Worm (Caenorhabditis elegans) whole organism, L1 larva: ENCODE results near the gene F54H5.2.

ENCODE experiments used
- C04F5.9 ChIP-seq: sonication (generic microtip); optimal IDR thresholded peaks from 2 replicates; lab custom pipeline; 2016; ENCODE audit warnings: missing genetic modification characterization, missing compliant biosample characterization
- F16B12.6 ChIP-seq: fragments of 150-350 bp; optimal IDR thresholded peaks from 2 replicates; lab custom pipeline; 2014; ENCODE audit warnings: missing biosample characterization, missing genetic modification characterization
- ceh-90 ChIP-seq: sonication (generic microtip); optimal IDR thresholded peaks from 2 replicates; lab custom pipeline; 2016; ENCODE audit warnings: missing genetic modification characterization, missing compliant biosample characterization
- dsc-1 ChIP-seq: sonication (generic microtip); optimal IDR thresholded peaks from 2 replicates; lab custom pipeline; 2016; ENCODE audit warnings: mild to moderate bottlenecking, missing genetic modification characterization, missing compliant biosample characterization
- efl-1 ChIP-seq, 4 experiments: fragments of 150-350 bp; optimal IDR thresholded peaks in 3 of 4; peaks in 1 of 4; 1 replicate in 1 of 4; 2 replicates in 3 of 4; lab custom pipeline; 2014; ENCODE audit warnings: missing biosample characterization in 2 of 4, missing genetic modification characterization in 2 of 4, missing genetic modification reagents in 2 of 4
- egl-13 ChIP-seq: sonication (generic microtip); optimal IDR thresholded peaks from 2 replicates; lab custom pipeline; 2016; ENCODE audit warnings: missing genotype, missing genetic modification reagents, missing genetic modification characterization, missing compliant biosample characterization
- elt-2 ChIP-seq: sonication (generic microtip); optimal IDR thresholded peaks from 2 replicates; lab custom pipeline; 2016; ENCODE audit warnings: missing genetic modification characterization, mild to moderate bottlenecking, inconsistent platforms, missing compliant biosample characterization, missing genetic modification reagents
- elt-3 ChIP-seq, 6 experiments: fragments of 150-350 bp in 1 of 6; sonication (generic microtip); optimal IDR thresholded peaks; 2 replicates each; lab custom pipeline; 2017 to 2018; ENCODE audit warnings: missing biosample characterization in 6 of 6, missing genetic modification characterization in 6 of 6, inconsistent platforms in 1 of 6
- ets-5 ChIP-seq: fragments of 200-800 bp; sonication (Bioruptor generic); IDR thresholded peaks from 2 replicates; pipeline ENCODE4 v1.3.6; 2022; ENCODE audit warnings: missing genetic modification characterization, missing compliant biosample characterization
- fkh-8 ChIP-seq: sonication (generic microtip); optimal IDR thresholded peaks from 2 replicates; lab custom pipeline; 2016; ENCODE audit warnings: mild to moderate bottlenecking, missing genetic modification characterization, missing compliant biosample characterization
- fos-1 ChIP-seq: fragments of 150-350 bp; optimal IDR thresholded peaks from 2 replicates; lab custom pipeline; 2014; ENCODE audit warnings: missing biosample characterization, missing genetic modification characterization
- grh-1 ChIP-seq: fragments of 200-800 bp; sonication (Bioruptor generic); IDR thresholded peaks from 2 replicates; pipeline ENCODE4 v1.3.6; 2022; ENCODE audit warnings: missing genetic modification reagents, missing genetic modification characterization, missing compliant biosample characterization
- hlh-4 ChIP-seq: sonication (generic microtip); optimal IDR thresholded peaks from 2 replicates; lab custom pipeline; 2016; ENCODE audit warnings: mild to moderate bottlenecking, missing genetic modification characterization, missing compliant biosample characterization
- irx-1 ChIP-seq: sonication (generic microtip); optimal IDR thresholded peaks from 2 replicates; lab custom pipeline; 2016; ENCODE audit warnings: missing genetic modification characterization, missing compliant biosample characterization
- isw-1 ChIP-seq: fragments of 200-800 bp; sonication (Bioruptor generic); IDR thresholded peaks from 2 replicates; pipeline ENCODE4 v1.3.6; 2022; ENCODE audit warnings: missing genetic modification characterization, missing compliant biosample characterization
- jun-1 ChIP-seq: fragments of 150-350 bp; optimal IDR thresholded peaks from 2 replicates; lab custom pipeline; 2014; ENCODE audit warnings: missing biosample characterization, missing genetic modification reagents, missing genetic modification characterization
- lin-13 ChIP-seq: fragments of 150-350 bp; optimal IDR thresholded peaks from 2 replicates; lab custom pipeline; 2014; ENCODE audit warnings: missing biosample characterization, missing genetic modification reagents, missing genetic modification characterization
- lin-14 ChIP-seq: fragments of 200-800 bp; sonication (Bioruptor generic); optimal IDR thresholded peaks from 2 replicates; lab custom pipeline; 2018; ENCODE audit warnings: mild to moderate bottlenecking, missing genetic modification characterization, moderate library complexity, missing compliant biosample characterization
- lir-3 ChIP-seq: sonication (generic microtip); optimal IDR thresholded peaks from 2 replicates; lab custom pipeline; 2016; ENCODE audit warnings: mild to moderate bottlenecking, missing genetic modification characterization, moderate library complexity, missing compliant biosample characterization; ENCODE audit not compliant: poor library complexity
- lsy-2 ChIP-seq, 2 experiments: fragments of 150-350 bp; optimal IDR thresholded peaks; 2 replicates each; lab custom pipeline; 2014; ENCODE audit warnings: missing biosample characterization in 2 of 2, missing genetic modification characterization in 2 of 2
- mab-9 ChIP-seq: fragments of 200-800 bp; sonication (Bioruptor generic); IDR thresholded peaks from 2 replicates; pipeline ENCODE4 v1.3.6; 2022; ENCODE audit warnings: missing genetic modification reagents, missing genetic modification characterization, missing compliant biosample characterization
- mef-2 ChIP-seq: fragments of 150-350 bp; optimal IDR thresholded peaks from 2 replicates; lab custom pipeline; 2014; ENCODE audit warnings: missing biosample characterization, missing genetic modification characterization
- mep-1 ChIP-seq: fragments of 150-350 bp; optimal IDR thresholded peaks from 2 replicates; lab custom pipeline; 2014; ENCODE audit warnings: missing biosample characterization, missing genetic modification characterization
- nhr-11 ChIP-seq: fragments of 150-350 bp; optimal IDR thresholded peaks from 2 replicates; lab custom pipeline; 2014; ENCODE audit warnings: missing biosample characterization, missing genetic modification characterization
- nhr-12 ChIP-seq: sonication (generic microtip); optimal IDR thresholded peaks from 2 replicates; lab custom pipeline; 2017; ENCODE audit warnings: missing biosample characterization, missing genetic modification characterization
- nhr-19 ChIP-seq: fragments of 200-800 bp; sonication (Bioruptor generic); conservative IDR thresholded peaks from 2 replicates; pipeline ENCODE4 v1.3.6; 2022; ENCODE audit warnings: missing genetic modification characterization, missing compliant biosample characterization
- nhr-237 ChIP-seq: fragments of 150-350 bp; optimal IDR thresholded peaks from 2 replicates; lab custom pipeline; 2014; ENCODE audit warnings: missing biosample characterization, missing genetic modification characterization
- nhr-28 ChIP-seq: fragments of 150-350 bp; optimal IDR thresholded peaks from 2 replicates; lab custom pipeline; 2014; ENCODE audit warnings: missing biosample characterization, missing genetic modification characterization
- nhr-71 ChIP-seq: sonication (generic microtip); optimal IDR thresholded peaks from 2 replicates; lab custom pipeline; 2016; ENCODE audit warnings: mild to moderate bottlenecking, missing genetic modification characterization, moderate library complexity, missing compliant biosample characterization
- nhr-77 ChIP-seq: fragments of 150-350 bp; optimal IDR thresholded peaks from 2 replicates; lab custom pipeline; 2014; ENCODE audit warnings: missing biosample characterization, missing genetic modification characterization
- nhr-84 ChIP-seq: sonication (generic microtip); optimal IDR thresholded peaks from 2 replicates; lab custom pipeline; 2017; ENCODE audit warnings: missing biosample characterization, missing genetic modification characterization
- nhr-85 ChIP-seq: sonication (generic microtip); peaks from one replicate; lab custom pipeline; 2016; ENCODE audit warnings: missing genetic modification characterization, inconsistent platforms, missing compliant biosample characterization
- pax-3 ChIP-seq: fragments of 200-800 bp; sonication (Bioruptor generic); optimal IDR thresholded peaks from 2 replicates; lab custom pipeline; 2018; ENCODE audit warnings: mild to moderate bottlenecking, missing genetic modification characterization, moderate library complexity, missing compliant biosample characterization
- pqm-1 ChIP-seq: sonication (generic microtip); optimal IDR thresholded peaks from 3 replicates; lab custom pipeline; 2017; ENCODE audit warnings: missing biosample characterization, missing genetic modification characterization
- rnt-1 ChIP-seq: sonication (generic microtip); optimal IDR thresholded peaks from 2 replicates; lab custom pipeline; 2016; ENCODE audit warnings: mild to moderate bottlenecking, missing genetic modification characterization, moderate library complexity, missing compliant biosample characterization
- skn-1 ChIP-seq: fragments of 150-350 bp; optimal IDR thresholded peaks from 2 replicates; lab custom pipeline; 2014; ENCODE audit warnings: missing biosample characterization, missing genetic modification characterization
- snpc-4 ChIP-seq: fragments of 150-350 bp; optimal IDR thresholded peaks from 2 replicates; lab custom pipeline; 2014; ENCODE audit warnings: missing biosample characterization, missing genetic modification characterization
- sox-4 ChIP-seq: sonication (generic microtip); optimal IDR thresholded peaks from 2 replicates; lab custom pipeline; 2016; ENCODE audit warnings: missing genetic modification characterization, missing compliant biosample characterization
- sptf-1 ChIP-seq: fragments of 150-350 bp; optimal IDR thresholded peaks from 2 replicates; lab custom pipeline; 2014; ENCODE audit warnings: missing biosample characterization, missing genetic modification characterization
- tbx-2 ChIP-seq: sonication (generic microtip); optimal IDR thresholded peaks from 2 replicates; lab custom pipeline; 2016; ENCODE audit warnings: missing genetic modification characterization, missing compliant biosample characterization
- unc-30 ChIP-seq: sonication (generic microtip); optimal IDR thresholded peaks from 2 replicates; lab custom pipeline; 2017; ENCODE audit warnings: missing biosample characterization, missing genetic modification characterization
- unc-62 ChIP-seq: fragments of 150-350 bp; optimal IDR thresholded peaks from 2 replicates; lab custom pipeline; 2014; ENCODE audit warnings: missing biosample characterization, missing genetic modification reagents, missing genetic modification characterization
- unc-86 ChIP-seq: sonication (generic microtip); optimal IDR thresholded peaks from 2 replicates; lab custom pipeline; 2016; ENCODE audit warnings: missing genetic modification characterization, missing compliant biosample characterization
- unc-98 ChIP-seq: fragments of 200-800 bp; sonication (Bioruptor generic); IDR thresholded peaks from 2 replicates; pipeline ENCODE4 v1.3.6; 2022; ENCODE audit warnings: missing genetic modification characterization, missing compliant biosample characterization
- vab-15 ChIP-seq: sonication (generic microtip); optimal IDR thresholded peaks from 2 replicates; lab custom pipeline; 2017; ENCODE audit warnings: missing genotype, mild to moderate bottlenecking, missing genetic modification characterization, missing compliant biosample characterization
- zag-1 ChIP-seq: fragments of 150-350 bp; optimal IDR thresholded peaks from 2 replicates; lab custom pipeline; 2014; ENCODE audit warnings: missing biosample characterization, missing genetic modification characterization
- ztf-11 ChIP-seq, 2 experiments: sonication (generic microtip); optimal IDR thresholded peaks; 2 replicates each; lab custom pipeline; 2016 to 2017; ENCODE audit warnings: missing genetic modification characterization in 2 of 2, missing biosample characterization in 1 of 2, missing compliant biosample characterization in 1 of 2
- ztf-4 ChIP-seq: fragments of 150-350 bp; optimal IDR thresholded peaks from 2 replicates; lab custom pipeline; 2014; ENCODE audit warnings: missing biosample characterization, missing genetic modification characterization

F54H5.2 gene

ce11 chrII:6600973-6601372, 26.3 kb upstream of the F54H5.2 start, which contains the start of gene vps-33.2 (continued):
- TF ChIP-seq snpc-4 (tag; lab: Kevin White, UChicago) (no peak), skn-1 (tag; lab: Kevin White, UChicago) (no peak), nhr-77 (no peak), lir-3 (tag; lab: Kevin White, UChicago) (no peak), mef-2 (no peak), nhr-11 (tag; lab: Kevin White, UChicago) (no peak), ztf-11 (tag; optimal IDR thresholded peaks at IDR 0.05; lab: Kevin White, UChicago) (no peak), lsy-2 (tag; optimal IDR thresholded peaks at IDR 0.05; lab: Kevin White, UChicago) (peak; percentile 55 to 61), unc-62 (GFP tag; lab: Kevin White, UChicago) (no peak), egl-13 (no peak), pqm-1 (tag; lab: Kevin White, UChicago) (no peak), irx-1 (tag; lab: Kevin White, UChicago) (peak; percentile 8), F16B12.6 (tag; lab: Kevin White, UChicago) (peak; percentile 95), nhr-237 (tag; lab: Kevin White, UChicago) (no peak), nhr-28 (tag; lab: Kevin White, UChicago) (no peak), ceh-90 (tag; lab: Kevin White, UChicago) (no peak), nhr-85 (tag; lab: Kevin White, UChicago) (peak; percentile 57), sox-4 (tag; lab: Kevin White, UChicago) (no peak), nhr-84 (tag; lab: Kevin White, UChicago) (no peak), C04F5.9 (tag; lab: Kevin White, UChicago) (peak; percentile 13), fkh-8 (no peak), nhr-71 (tag; lab: Kevin White, UChicago) (peak; percentile 68), lin-14 (peak; percentile 35), elt-2 (no peak), hlh-4 (tag; lab: Kevin White, UChicago) (no peak), nhr-12 (no peak), unc-86 (tag; lab: Kevin White, UChicago) (peak; percentile 40), lin-13 (GFP tag; lab: Kevin White, UChicago) (no peak), vab-15 (no peak), unc-98 (GFP tag; lab: Robert Waterston, UW) (no peak), jun-1 (tag; lab: Kevin White, UChicago) (no peak), mep-1 (no peak), elt-3 (tag; optimal IDR thresholded peaks at IDR 0.05; lab: Kevin White, UChicago) (peak in 1 of 6 experiments; percentile 6), sptf-1 (no peak), unc-30 (tag; lab: Kevin White, UChicago) (no peak), zag-1 (no peak), dsc-1 (tag; lab: Kevin White, UChicago) (peak; percentile 36), pax-3 (tag; lab: Kevin White, UChicago) (no peak), ztf-4 (no peak), efl-1 (optimal IDR thresholded peaks at IDR 0.05; lab: Kevin White, UChicago) (peak; percentile 61 to 71), efl-1 (GFP tag; optimal IDR thresholded peaks at IDR 0.05 in 1 of 2; lab: Kevin White, UChicago) (peak; percentile 60 to 95), tbx-2 (peak; percentile 63)

ce11 chrII:6608626-6609025, 18.7 kb upstream of the F54H5.2 start:
- no peak for TF ChIP-seq nhr-19 (GFP tag; lab: Robert Waterston, UW)
- TF ChIP-seq rnt-1: no peak
- TF ChIP-seq mab-9: no peak
- no peak for TF ChIP-seq ets-5
- no peak for TF ChIP-seq ceh-90 (tag; lab: Kevin White, UChicago)
- no peak for TF ChIP-seq snpc-4 (tag; lab: Kevin White, UChicago)
- no peak for TF ChIP-seq efl-1 (optimal IDR thresholded peaks at IDR 0.05; lab: Kevin White, UChicago)
- TF ChIP-seq efl-1 (GFP tag; optimal IDR thresholded peaks at IDR 0.05 in 1 of 2; lab: Kevin White, UChicago): no peak
- TF ChIP-seq isw-1 (GFP tag; lab: Robert Waterston, UW): no peak
- TF ChIP-seq fkh-8: no peak
- no peak for TF ChIP-seq fos-1
- TF ChIP-seq grh-1 (GFP tag; lab: Robert Waterston, UW): no peak
- TF ChIP-seq, all 84 proteins: peak for 0
